Worm (Caenorhabditis elegans) whole organism, young adult: ENCODE measurements around the gene B0416.3.

Experiments used
- B0261.1 ChIP-seq: sonication (generic microtip); optimal IDR thresholded peaks from 2 replicates; lab custom pipeline; 2016; ENCODE audit warnings: mild to moderate bottlenecking, missing genetic modification characterization, moderate library complexity, missing compliant biosample characterization
- C06A6.2 ChIP-seq: fragments of 200-800 bp; sonication (Bioruptor generic); conservative IDR thresholded peaks from 2 replicates; pipeline ENCODE4 v1.3.6; 2022; ENCODE audit warnings: missing genetic modification characterization, missing compliant biosample characterization
- C17E4.6 ChIP-seq: fragments of 200-800 bp; sonication (Bioruptor generic); IDR thresholded peaks from 2 replicates; pipeline ENCODE4 v1.3.6; 2022; ENCODE audit warnings: missing genetic modification reagents, missing genetic modification characterization, missing compliant biosample characterization
- F33H1.4 ChIP-seq: fragments of 200-800 bp; sonication (Bioruptor generic); IDR thresholded peaks from 2 replicates; pipeline ENCODE4 v1.3.6; 2022; ENCODE audit warnings: missing genetic modification reagents, missing genetic modification characterization, missing compliant biosample characterization
- F37B4.10 ChIP-seq: fragments of 200-800 bp; sonication (Bioruptor generic); IDR thresholded peaks from 2 replicates; pipeline ENCODE4 v1.3.6; 2022; ENCODE audit warnings: missing genetic modification characterization, missing compliant biosample characterization
- F49E8.2 ChIP-seq: sonication (generic microtip); optimal IDR thresholded peaks from 3 replicates; lab custom pipeline; 2017; ENCODE audit warnings: missing genetic modification characterization, mild to moderate bottlenecking, missing compliant biosample characterization, antibody characterized with exemption, moderate library complexity; ENCODE audit not compliant: insufficient read depth
- F55B11.4 ChIP-seq: sonication (generic microtip); optimal IDR thresholded peaks from 2 replicates; lab custom pipeline; 2016; ENCODE audit warnings: missing compliant biosample characterization, missing genetic modification characterization, borderline replicate concordance; ENCODE audit not compliant: insufficient read depth
- Y79H2A.3 ChIP-seq: fragments of 200-800 bp; sonication (Bioruptor generic); conservative IDR thresholded peaks from 2 replicates; pipeline ENCODE4 v1.3.6; 2022; ENCODE audit warnings: missing genetic modification reagents, missing genetic modification characterization, missing compliant biosample characterization
- ZK185.1 ChIP-seq: sonication (generic microtip); optimal IDR thresholded peaks from 2 replicates; lab custom pipeline; 2016; ENCODE audit warnings: mild to moderate bottlenecking, missing genetic modification characterization, missing compliant biosample characterization; ENCODE audit not compliant: poor library complexity, severe bottlenecking
- aptf-3 ChIP-seq: fragments of 200-800 bp; sonication (Bioruptor generic); IDR thresholded peaks from 2 replicates; pipeline ENCODE4 v1.3.6; 2022; ENCODE audit warnings: missing genetic modification characterization, missing compliant biosample characterization
- athp-1 ChIP-seq: sonication (generic microtip); optimal IDR thresholded peaks from 2 replicates; lab custom pipeline; 2017; ENCODE audit warnings: mild to moderate bottlenecking, missing genetic modification characterization, missing compliant biosample characterization
- attf-3 ChIP-seq: fragments of 200-800 bp; sonication (Bioruptor generic); conservative IDR thresholded peaks from 2 replicates; pipeline ENCODE4 v1.3.6; 2022; ENCODE audit warnings: missing genetic modification reagents, missing genetic modification characterization, missing compliant biosample characterization
- attf-6 ChIP-seq: fragments of 200-800 bp; sonication (Bioruptor generic); IDR thresholded peaks from 2 replicates; pipeline ENCODE4 v1.3.6; 2022; ENCODE audit warnings: missing genetic modification reagents, missing genetic modification characterization, missing compliant biosample characterization
- bed-1 ChIP-seq: fragments of 200-800 bp; sonication (Bioruptor generic); IDR thresholded peaks from 2 replicates; pipeline ENCODE4 v1.3.6; 2022; ENCODE audit warnings: missing genetic modification reagents, missing genetic modification characterization, missing compliant biosample characterization
- bed-2 ChIP-seq: fragments of 200-800 bp; sonication (Bioruptor generic); IDR thresholded peaks from 2 replicates; pipeline ENCODE4 v1.3.6; 2022; ENCODE audit warnings: missing genetic modification reagents, missing genetic modification characterization, missing compliant biosample characterization
- ceh-100 ChIP-seq: fragments of 200-800 bp; sonication (Bioruptor generic); IDR thresholded peaks from 2 replicates; pipeline ENCODE4 v1.3.6; 2022; ENCODE audit warnings: missing genetic modification reagents, missing genetic modification characterization, missing compliant biosample characterization
- ceh-91 ChIP-seq: fragments of 200-800 bp; sonication (Bioruptor generic); IDR thresholded peaks from 2 replicates; pipeline ENCODE4 v1.3.6; 2022; ENCODE audit warnings: missing genetic modification reagents, missing genetic modification characterization, missing compliant biosample characterization
- dpl-1 ChIP-seq: fragments of 150-350 bp; optimal IDR thresholded peaks from 2 replicates; lab custom pipeline; 2014; ENCODE audit warnings: missing biosample characterization, missing genetic modification reagents, missing genetic modification characterization
- efl-1 ChIP-seq: fragments of 150-350 bp; optimal IDR thresholded peaks from 2 replicates; lab custom pipeline; 2014; ENCODE audit warnings: missing biosample characterization, missing genetic modification reagents, missing genetic modification characterization
- egl-44 ChIP-seq: fragments of 200-800 bp; sonication (Bioruptor generic); IDR thresholded peaks from 2 replicates; pipeline ENCODE4 v1.3.6; 2022; ENCODE audit warnings: missing genetic modification reagents, missing genetic modification characterization, missing compliant biosample characterization
- ekl-4 ChIP-seq: fragments of 200-800 bp; sonication (Bioruptor generic); IDR thresholded peaks from 2 replicates; pipeline ENCODE4 v1.3.6; 2022; ENCODE audit warnings: missing genetic modification reagents, missing genetic modification characterization, missing compliant biosample characterization
- ets-4 ChIP-seq: fragments of 200-800 bp; sonication (Bioruptor generic); optimal IDR thresholded peaks from 2 replicates; lab custom pipeline; 2018; ENCODE audit warnings: mild to moderate bottlenecking, missing genetic modification characterization, missing compliant biosample characterization
- fkh-3 ChIP-seq: sonication (generic microtip); optimal IDR thresholded peaks from 2 replicates; lab custom pipeline; 2016; ENCODE audit warnings: mild to moderate bottlenecking, missing genetic modification characterization, missing compliant biosample characterization
- hlh-26 ChIP-seq: fragments of 200-800 bp; sonication (Bioruptor generic); conservative IDR thresholded peaks from 2 replicates; pipeline ENCODE4 v1.3.6; 2022; ENCODE audit warnings: missing genetic modification reagents, missing genetic modification characterization, missing compliant biosample characterization
- hmg-1.2 ChIP-seq: fragments of 200-800 bp; sonication (Bioruptor generic); IDR thresholded peaks from 2 replicates; pipeline ENCODE4 v1.3.6; 2022; ENCODE audit warnings: missing genetic modification reagents, missing genetic modification characterization, missing compliant biosample characterization
- hmg-20 ChIP-seq: fragments of 200-800 bp; sonication (Bioruptor generic); IDR thresholded peaks from 2 replicates; pipeline ENCODE4 v1.3.6; 2022; ENCODE audit warnings: missing genetic modification reagents, missing genetic modification characterization, missing compliant biosample characterization
- hsf-1 ChIP-seq: fragments of 200-800 bp; sonication (Bioruptor generic); IDR thresholded peaks from 2 replicates; pipeline ENCODE4 v1.3.6; 2022; ENCODE audit warnings: missing genetic modification reagents, missing genetic modification characterization, missing compliant biosample characterization
- lag-1 ChIP-seq: fragments of 200-800 bp; sonication (Bioruptor generic); IDR thresholded peaks from 2 replicates; pipeline ENCODE4 v1.3.6; 2022; ENCODE audit warnings: missing genetic modification reagents, missing genetic modification characterization, missing compliant biosample characterization
- let-526 ChIP-seq: fragments of 200-800 bp; sonication (Bioruptor generic); IDR thresholded peaks from 2 replicates; pipeline ENCODE4 v1.3.6; 2022; ENCODE audit warnings: missing genetic modification reagents, missing genetic modification characterization, missing compliant biosample characterization
- lir-1 ChIP-seq: fragments of 200-800 bp; sonication (Bioruptor generic); conservative IDR thresholded peaks from 2 replicates; pipeline ENCODE4 v1.3.6; 2022; ENCODE audit warnings: missing genetic modification reagents, missing genetic modification characterization, missing compliant biosample characterization
- madf-10 ChIP-seq: sonication (generic microtip); optimal IDR thresholded peaks from 2 replicates; lab custom pipeline; 2016; ENCODE audit warnings: mild to moderate bottlenecking, missing genetic modification characterization, missing compliant biosample characterization
- mcd-1 ChIP-seq: fragments of 200-800 bp; sonication (Bioruptor generic); IDR thresholded peaks from 2 replicates; pipeline ENCODE4 v1.3.6; 2022; ENCODE audit warnings: missing genetic modification reagents, missing genetic modification characterization, missing compliant biosample characterization
- mel-28 ChIP-seq: sonication (generic microtip); optimal IDR thresholded peaks from 2 replicates; lab custom pipeline; 2016; ENCODE audit warnings: borderline replicate concordance, mild to moderate bottlenecking, missing genetic modification characterization, missing compliant biosample characterization
- mxl-1 ChIP-seq: sonication (generic microtip); optimal IDR thresholded peaks from 2 replicates; lab custom pipeline; 2016; ENCODE audit warnings: missing genetic modification characterization, missing compliant biosample characterization
- nhr-179 ChIP-seq: sonication (generic microtip); optimal IDR thresholded peaks from 2 replicates; lab custom pipeline; 2016; ENCODE audit warnings: mild to moderate bottlenecking, missing genetic modification characterization, missing compliant biosample characterization
- nhr-80 ChIP-seq: sonication (generic microtip); optimal IDR thresholded peaks from 2 replicates; lab custom pipeline; 2016; ENCODE audit warnings: missing genetic modification characterization, missing compliant biosample characterization
- pbrm-1 ChIP-seq: fragments of 200-800 bp; sonication (Bioruptor generic); IDR thresholded peaks from 2 replicates; pipeline ENCODE4 v1.3.6; 2022; ENCODE audit warnings: missing genetic modification reagents, missing genetic modification characterization, missing compliant biosample characterization
- repo-1 ChIP-seq: sonication (generic microtip); optimal IDR thresholded peaks from 2 replicates; lab custom pipeline; 2017; ENCODE audit warnings: mild to moderate bottlenecking, missing genetic modification characterization, missing compliant biosample characterization
- snpc-1.3 ChIP-seq: sonication (generic microtip); optimal IDR thresholded peaks from 2 replicates; lab custom pipeline; 2017; ENCODE audit warnings: missing genetic modification characterization, mild to moderate bottlenecking, missing compliant biosample characterization, antibody characterized with exemption, moderate library complexity, missing genotype, missing genetic modification reagents; ENCODE audit not compliant: insufficient read depth
- unc-130 ChIP-seq: sonication (generic microtip); optimal IDR thresholded peaks from 2 replicates; lab custom pipeline; 2016; ENCODE audit warnings: missing genetic modification reagents, missing genetic modification characterization, missing compliant biosample characterization
- xnd-1 ChIP-seq: sonication (generic microtip); optimal IDR thresholded peaks from 2 replicates; lab custom pipeline; 2016; ENCODE audit warnings: missing genotype, missing genetic modification reagents, missing genetic modification characterization, missing compliant biosample characterization
- ztf-25 ChIP-seq: fragments of 200-800 bp; sonication (Bioruptor generic); IDR thresholded peaks from 2 replicates; pipeline ENCODE4 v1.3.6; 2022; ENCODE audit warnings: missing genetic modification reagents, missing genetic modification characterization, missing compliant biosample characterization
- ztf-26 ChIP-seq: sonication (generic microtip); optimal IDR thresholded peaks from 2 replicates; lab custom pipeline; 2017; ENCODE audit warnings: missing genetic modification characterization, missing compliant biosample characterization
- ztf-3 ChIP-seq: fragments of 200-800 bp; sonication (Bioruptor generic); optimal IDR thresholded peaks from 2 replicates; lab custom pipeline; 2018; ENCODE audit warnings: mild to moderate bottlenecking, missing genetic modification characterization, missing compliant biosample characterization

Gene B0416.3

DNA sequence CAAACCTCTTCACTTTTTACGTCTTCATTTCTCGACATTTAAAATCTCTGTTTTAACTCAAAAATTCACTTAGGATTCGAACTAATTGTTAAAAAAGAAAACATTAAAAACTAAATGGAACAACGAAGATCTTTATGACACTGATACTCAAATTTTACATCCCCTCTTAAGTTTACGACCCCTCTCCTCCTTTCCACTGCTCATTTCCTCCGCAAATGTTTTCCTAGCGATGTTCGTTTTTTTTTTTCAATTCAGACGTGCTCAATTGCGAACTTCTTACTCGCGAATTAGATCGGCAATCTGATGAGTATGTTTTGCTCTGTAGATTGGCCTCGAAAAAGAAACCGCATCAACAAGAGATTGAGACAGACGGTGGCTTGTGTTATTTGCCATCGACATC is 11.3 kb downstream of the B0416.3 start:
- TF ChIP-seq aptf-3 (GFP tag; lab: Robert Waterston, UW) = no peak
- no peak for TF ChIP-seq egl-44 (GFP tag; lab: Robert Waterston, UW)
- TF ChIP-seq ekl-4 (GFP tag; lab: Robert Waterston, UW) = no peak
- TF ChIP-seq nhr-179 = no peak

DNA sequence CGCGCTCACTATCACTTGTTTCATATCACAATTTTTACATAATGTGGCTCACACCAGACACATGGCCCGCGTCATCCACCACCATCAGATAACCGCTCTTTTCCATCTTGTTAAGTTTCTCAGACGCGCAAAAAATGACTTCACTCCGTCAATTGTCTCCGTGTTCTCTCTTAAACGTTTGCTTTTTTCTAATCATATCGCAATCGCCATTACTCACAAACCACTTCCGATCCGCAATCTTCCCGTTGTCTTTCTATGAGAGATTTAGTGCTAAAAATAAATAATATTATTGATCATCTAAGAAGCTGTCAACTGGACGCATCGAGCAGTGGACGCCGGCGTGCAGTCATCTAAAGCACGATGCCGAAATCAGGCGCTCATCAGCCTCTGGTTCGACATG is 12.0 kb downstream of the B0416.3 start, which contains the start of gene tmc-2:
TSS of gene tmc-2 (plus strand) at position 301 of the 400 bp plus-strand sequence.
- TF ChIP-seq efl-1 (GFP tag; lab: Kevin White, UChicago) (no peak), hsf-1 (GFP tag; lab: Robert Waterston, UW) (no peak), F37B4.10 (GFP tag; lab: Robert Waterston, UW) (no peak), snpc-1.3 (tag; lab: Kevin White, UChicago) (no peak), hmg-1.2 (no peak), C17E4.6 (no peak), F49E8.2 (tag; lab: Kevin White, UChicago) (no peak), ceh-91 (no peak), bed-1 (GFP tag; lab: Robert Waterston, UW) (no peak), hmg-20 (GFP tag; lab: Robert Waterston, UW) (no peak), ekl-4 (GFP tag; lab: Robert Waterston, UW) (no peak), ztf-25 (no peak), attf-3 (no peak), fkh-3 (no peak), egl-44 (GFP tag; lab: Robert Waterston, UW) (no peak)

DNA sequence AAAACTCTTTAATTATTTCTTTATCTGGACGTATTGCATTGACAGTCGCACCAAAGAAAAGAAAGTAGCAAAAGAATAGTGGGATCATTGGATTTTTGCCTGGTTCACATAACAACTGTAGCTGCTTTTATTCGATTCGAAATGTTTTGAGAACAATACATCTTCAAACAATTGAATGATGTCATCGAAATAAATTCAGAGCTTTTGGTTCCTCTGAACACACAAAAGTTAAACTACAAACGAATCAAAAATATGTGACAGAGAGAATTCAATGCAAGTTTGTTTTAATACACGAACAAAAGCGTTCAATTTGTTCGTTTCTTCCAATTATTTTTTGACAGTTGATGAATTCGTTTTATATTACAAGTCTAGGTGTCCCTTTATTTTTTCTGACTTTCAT is 19.8 kb downstream of the B0416.3 start, which contains the start of gene H29C22.1:
TSS of gene H29C22.1 (minus strand) at position 101 of the 400 bp plus-strand sequence.
- TF ChIP-seq F55B11.4 (tag; lab: Kevin White, UChicago) = no peak
- no peak for TF ChIP-seq xnd-1
- TF ChIP-seq let-526 = no peak

DNA sequence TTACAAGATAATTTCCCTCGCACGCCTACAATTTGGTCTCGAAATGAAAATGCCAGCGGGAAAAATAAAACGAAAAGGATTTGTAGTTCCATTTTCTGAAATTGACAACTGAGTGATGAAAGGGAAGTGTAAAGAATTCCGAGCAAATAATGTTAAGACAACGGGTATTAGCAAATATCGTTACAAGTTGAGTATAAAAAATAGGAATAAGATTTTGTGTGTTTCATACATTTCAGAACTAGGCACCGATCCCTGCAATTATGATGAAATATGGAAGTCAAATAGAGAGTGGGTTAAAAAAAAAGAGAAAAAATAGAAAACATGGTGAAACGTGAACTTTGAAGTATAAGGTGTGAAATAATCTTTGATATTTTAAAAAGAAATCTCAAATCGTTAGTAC is 23.0 kb downstream of the B0416.3 start, which contains the start of gene ttr-38:
TSS of gene ttr-38 (minus strand) at position 101 of the 400 bp plus-strand sequence.
- TF ChIP-seq fkh-3 (no peak), bed-1 (GFP tag; lab: Robert Waterston, UW) (no peak), madf-10 (tag; lab: Kevin White, UChicago) (no peak), B0261.1 (tag; lab: Kevin White, UChicago) (no peak), mcd-1 (no peak), C06A6.2 (GFP tag; lab: Robert Waterston, UW) (no peak), athp-1 (no peak), F55B11.4 (tag; lab: Kevin White, UChicago) (no peak), aptf-3 (GFP tag; lab: Robert Waterston, UW) (no peak), lag-1 (GFP tag; lab: Robert Waterston, UW) (no peak), ceh-100 (GFP tag; lab: Robert Waterston, UW) (no peak), ztf-3 (GFP tag; lab: Kevin White, UChicago) (no peak), bed-2 (no peak), hlh-26 (no peak), ZK185.1 (tag; lab: Kevin White, UChicago) (no peak), mel-28 (no peak)

DNA sequence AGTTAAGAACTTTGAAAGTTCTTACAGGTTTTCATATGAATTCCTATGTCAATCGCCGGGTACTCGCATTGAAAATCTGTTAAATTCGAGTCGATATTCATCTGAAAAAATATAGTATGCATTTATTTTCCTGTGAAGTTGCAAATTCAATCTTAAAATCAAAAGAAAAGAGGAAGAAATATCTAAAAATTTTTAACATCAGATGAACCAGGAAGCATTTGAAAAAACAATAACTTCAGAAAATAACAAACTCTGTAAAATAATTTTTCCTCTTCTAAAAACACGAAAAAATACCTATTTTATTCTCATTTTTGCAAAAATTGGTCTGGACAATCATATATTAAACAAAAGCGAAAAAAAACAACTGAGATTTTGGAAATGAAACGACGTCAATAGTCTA is 27.6 kb downstream of the B0416.3 start, which contains the start of gene npr-7:
TSS of gene npr-7 (minus strand) at position 101 of the 400 bp plus-strand sequence.
- TF ChIP-seq lir-1 = no peak
- TF ChIP-seq ceh-100 (GFP tag; lab: Robert Waterston, UW) = no peak
- TF ChIP-seq ztf-26 (tag; lab: Kevin White, UChicago) = no peak
- TF ChIP-seq unc-130 = no peak
- TF ChIP-seq mxl-1 (tag; lab: Kevin White, UChicago) = no peak
- no peak for TF ChIP-seq pbrm-1 (GFP tag; lab: Robert Waterston, UW)
- no peak for TF ChIP-seq repo-1 (tag; lab: Kevin White, UChicago)
- TF ChIP-seq C17E4.6 = no peak
- no peak for TF ChIP-seq dpl-1
- TF ChIP-seq F33H1.4 = no peak
- TF ChIP-seq F37B4.10 (GFP tag; lab: Robert Waterston, UW) = no peak
- TF ChIP-seq ets-4 = no peak
- no peak for TF ChIP-seq mel-28
- no peak for TF ChIP-seq nhr-80
- no peak for TF ChIP-seq Y79H2A.3 (GFP tag; lab: Robert Waterston, UW)
- TF ChIP-seq attf-6 (GFP tag; lab: Robert Waterston, UW) = no peak
